Worm (Caenorhabditis elegans) whole organism, young adult: ENCODE measurements around the gene R102.3.

Experiments
- B0336.3 ChIP-seq: fragments of 200-800 bp; sonication (Bioruptor generic); IDR thresholded peaks from 2 replicates; pipeline ENCODE4 v1.3.6; 2022; ENCODE audit warnings: missing genetic modification characterization, missing compliant biosample characterization
- D2030.7 ChIP-seq: fragments of 200-800 bp; sonication (Bioruptor generic); IDR thresholded peaks from 2 replicates; pipeline ENCODE4 v1.3.6; 2022; ENCODE audit warnings: missing genetic modification reagents, missing genetic modification characterization, missing compliant biosample characterization
- F23B12.7 ChIP-seq: sonication (generic microtip); optimal IDR thresholded peaks from 2 replicates; lab custom pipeline; 2017; ENCODE audit warnings: missing genetic modification characterization, mild to moderate bottlenecking, missing compliant biosample characterization, antibody characterized with exemption, moderate library complexity; ENCODE audit not compliant: insufficient read depth
- F33H1.4 ChIP-seq: fragments of 200-800 bp; sonication (Bioruptor generic); IDR thresholded peaks from 2 replicates; pipeline ENCODE4 v1.3.6; 2022; ENCODE audit warnings: missing genetic modification reagents, missing genetic modification characterization, missing compliant biosample characterization
- F57A8.1 ChIP-seq: fragments of 200-800 bp; sonication (Bioruptor generic); optimal IDR thresholded peaks from 2 replicates; lab custom pipeline; 2018; ENCODE audit warnings: mild to moderate bottlenecking, missing genetic modification characterization, moderate library complexity, missing compliant biosample characterization
- T26A5.8 ChIP-seq: sonication (generic microtip); optimal IDR thresholded peaks from 2 replicates; lab custom pipeline; 2016; ENCODE audit warnings: missing genetic modification characterization, missing compliant biosample characterization
- Y53F4B.3 ChIP-seq: fragments of 200-800 bp; sonication (Bioruptor generic); IDR thresholded peaks from 2 replicates; pipeline ENCODE4 v1.3.6; 2022; ENCODE audit warnings: missing genetic modification reagents, missing genetic modification characterization, missing compliant biosample characterization
- Y53G8AR.9 ChIP-seq: fragments of 200-800 bp; sonication (Bioruptor generic); conservative IDR thresholded peaks from 2 replicates; pipeline ENCODE4 v1.3.6; 2022; ENCODE audit warnings: missing genetic modification reagents, missing genetic modification characterization, missing compliant biosample characterization
- Y56A3A.18 ChIP-seq: fragments of 200-800 bp; sonication (Bioruptor generic); IDR thresholded peaks from 2 replicates; pipeline ENCODE4 v1.3.6; 2022; ENCODE audit warnings: missing genetic modification reagents, missing genetic modification characterization, missing compliant biosample characterization
- Y79H2A.3 ChIP-seq: fragments of 200-800 bp; sonication (Bioruptor generic); conservative IDR thresholded peaks from 2 replicates; pipeline ENCODE4 v1.3.6; 2022; ENCODE audit warnings: missing genetic modification reagents, missing genetic modification characterization, missing compliant biosample characterization
- Y95B8A.8 ChIP-seq: fragments of 200-800 bp; sonication (Bioruptor generic); IDR thresholded peaks from 2 replicates; pipeline ENCODE4 v1.3.6; 2022; ENCODE audit warnings: missing genetic modification reagents, missing genetic modification characterization, missing compliant biosample characterization
- ZK185.1 ChIP-seq: sonication (generic microtip); optimal IDR thresholded peaks from 2 replicates; lab custom pipeline; 2016; ENCODE audit warnings: mild to moderate bottlenecking, missing genetic modification characterization, missing compliant biosample characterization; ENCODE audit not compliant: poor library complexity, severe bottlenecking
- ama-1 ChIP-seq, 3 experiments: fragments of 150-350 bp in 1 of 3; sonication (generic microtip) in 2 of 3; optimal IDR thresholded peaks; 2 replicates each; lab custom pipeline; 2014 to 2018; ENCODE audit warnings: missing biosample characterization in 2 of 3, missing genetic modification characterization in 2 of 3, missing genetic modification reagents in 2 of 3
- aptf-2 ChIP-seq: fragments of 200-800 bp; sonication (Bioruptor generic); conservative IDR thresholded peaks from 2 replicates; pipeline ENCODE4 v1.3.6; 2022; ENCODE audit warnings: missing genetic modification reagents, missing genetic modification characterization, missing compliant biosample characterization
- aptf-3 ChIP-seq: fragments of 200-800 bp; sonication (Bioruptor generic); IDR thresholded peaks from 2 replicates; pipeline ENCODE4 v1.3.6; 2022; ENCODE audit warnings: missing genetic modification characterization, missing compliant biosample characterization
- atf-7 ChIP-seq: sonication (generic microtip); optimal IDR thresholded peaks from 2 replicates; lab custom pipeline; 2017; ENCODE audit warnings: mild to moderate bottlenecking, missing genetic modification characterization, missing compliant biosample characterization
- attf-3 ChIP-seq: fragments of 200-800 bp; sonication (Bioruptor generic); conservative IDR thresholded peaks from 2 replicates; pipeline ENCODE4 v1.3.6; 2022; ENCODE audit warnings: missing genetic modification reagents, missing genetic modification characterization, missing compliant biosample characterization
- attf-5 ChIP-seq: fragments of 200-800 bp; sonication (Bioruptor generic); optimal IDR thresholded peaks from 2 replicates; lab custom pipeline; 2018; ENCODE audit warnings: mild to moderate bottlenecking, missing genetic modification characterization, missing compliant biosample characterization
- attf-6 ChIP-seq: fragments of 200-800 bp; sonication (Bioruptor generic); IDR thresholded peaks from 2 replicates; pipeline ENCODE4 v1.3.6; 2022; ENCODE audit warnings: missing genetic modification reagents, missing genetic modification characterization, missing compliant biosample characterization
- ceh-40 ChIP-seq: fragments of 200-800 bp; sonication (Bioruptor generic); IDR thresholded peaks from 2 replicates; pipeline ENCODE4 v1.3.6; 2022; ENCODE audit warnings: missing genetic modification characterization, missing compliant biosample characterization
- ceh-91 ChIP-seq: fragments of 200-800 bp; sonication (Bioruptor generic); IDR thresholded peaks from 2 replicates; pipeline ENCODE4 v1.3.6; 2022; ENCODE audit warnings: missing genetic modification reagents, missing genetic modification characterization, missing compliant biosample characterization
- die-1 ChIP-seq: sonication (generic microtip); optimal IDR thresholded peaks from 2 replicates; lab custom pipeline; 2016; ENCODE audit warnings: missing genotype, mild to moderate bottlenecking, missing genetic modification characterization, missing compliant biosample characterization
- egl-44 ChIP-seq: fragments of 200-800 bp; sonication (Bioruptor generic); IDR thresholded peaks from 2 replicates; pipeline ENCODE4 v1.3.6; 2022; ENCODE audit warnings: missing genetic modification reagents, missing genetic modification characterization, missing compliant biosample characterization
- ekl-4 ChIP-seq: fragments of 200-800 bp; sonication (Bioruptor generic); IDR thresholded peaks from 2 replicates; pipeline ENCODE4 v1.3.6; 2022; ENCODE audit warnings: missing genetic modification reagents, missing genetic modification characterization, missing compliant biosample characterization
- fkh-3 ChIP-seq: sonication (generic microtip); optimal IDR thresholded peaks from 2 replicates; lab custom pipeline; 2016; ENCODE audit warnings: mild to moderate bottlenecking, missing genetic modification characterization, missing compliant biosample characterization
- him-1 ChIP-seq: sonication (generic microtip); optimal IDR thresholded peaks from 2 replicates; lab custom pipeline; 2016; ENCODE audit warnings: missing genotype, missing genetic modification reagents, missing genetic modification characterization, missing compliant biosample characterization
- lin-26 ChIP-seq: fragments of 200-800 bp; sonication (Bioruptor generic); IDR thresholded peaks from 2 replicates; pipeline ENCODE4 v1.3.6; 2022; ENCODE audit warnings: missing genetic modification reagents, missing genetic modification characterization, missing compliant biosample characterization
- lin-35 ChIP-seq, 3 experiments: fragments of 150-350 bp in 2 of 3; sonication (generic microtip) in 1 of 3; optimal IDR thresholded peaks; 2 replicates each; lab custom pipeline; 2014 to 2018; ENCODE audit warnings: missing biosample characterization in 3 of 3, missing genetic modification characterization in 3 of 3, missing genetic modification reagents in 3 of 3
- lin-54 ChIP-seq: fragments of 200-800 bp; sonication (Bioruptor generic); optimal IDR thresholded peaks from 2 replicates; lab custom pipeline; 2018; ENCODE audit warnings: mild to moderate bottlenecking, missing genetic modification characterization, missing compliant biosample characterization
- lir-1 ChIP-seq: fragments of 200-800 bp; sonication (Bioruptor generic); conservative IDR thresholded peaks from 2 replicates; pipeline ENCODE4 v1.3.6; 2022; ENCODE audit warnings: missing genetic modification reagents, missing genetic modification characterization, missing compliant biosample characterization
- lsl-1 ChIP-seq: fragments of 200-800 bp; sonication (Bioruptor generic); optimal IDR thresholded peaks from 2 replicates; lab custom pipeline; 2018; ENCODE audit warnings: mild to moderate bottlenecking, missing genetic modification characterization, moderate library complexity, missing compliant biosample characterization
- madf-3 ChIP-seq: fragments of 200-800 bp; sonication (Bioruptor generic); IDR thresholded peaks from 2 replicates; pipeline ENCODE4 v1.3.6; 2022; ENCODE audit warnings: missing genetic modification reagents, missing genetic modification characterization, missing compliant biosample characterization
- madf-6 ChIP-seq: fragments of 200-800 bp; sonication (Bioruptor generic); IDR thresholded peaks from 2 replicates; pipeline ENCODE4 v1.3.6; 2022; ENCODE audit warnings: missing genetic modification reagents, missing genetic modification characterization, missing compliant biosample characterization
- madf-8 ChIP-seq: fragments of 200-800 bp; sonication (Bioruptor generic); conservative IDR thresholded peaks from 2 replicates; pipeline ENCODE4 v1.3.6; 2022; ENCODE audit warnings: missing genetic modification reagents, missing genetic modification characterization, missing compliant biosample characterization
- mel-28 ChIP-seq: sonication (generic microtip); optimal IDR thresholded peaks from 2 replicates; lab custom pipeline; 2016; ENCODE audit warnings: borderline replicate concordance, mild to moderate bottlenecking, missing genetic modification characterization, missing compliant biosample characterization
- nfya-1 ChIP-seq: sonication (generic microtip); optimal IDR thresholded peaks from 2 replicates; lab custom pipeline; 2017; ENCODE audit warnings: antibody characterized with exemption, missing compliant biosample characterization, missing genetic modification characterization, borderline replicate concordance; ENCODE audit not compliant: insufficient read depth
- nhr-179 ChIP-seq: sonication (generic microtip); optimal IDR thresholded peaks from 2 replicates; lab custom pipeline; 2016; ENCODE audit warnings: mild to moderate bottlenecking, missing genetic modification characterization, missing compliant biosample characterization
- nhr-80 ChIP-seq: sonication (generic microtip); optimal IDR thresholded peaks from 2 replicates; lab custom pipeline; 2016; ENCODE audit warnings: missing genetic modification characterization, missing compliant biosample characterization
- pbrm-1 ChIP-seq: fragments of 200-800 bp; sonication (Bioruptor generic); IDR thresholded peaks from 2 replicates; pipeline ENCODE4 v1.3.6; 2022; ENCODE audit warnings: missing genetic modification reagents, missing genetic modification characterization, missing compliant biosample characterization
- rcor-1 ChIP-seq: fragments of 200-800 bp; sonication (Bioruptor generic); IDR thresholded peaks from 2 replicates; pipeline ENCODE4 v1.3.6; 2022; ENCODE audit warnings: missing genetic modification reagents, missing genetic modification characterization, missing compliant biosample characterization
- rec-8 ChIP-seq, 2 experiments: sonication (generic microtip); optimal IDR thresholded peaks; 2 replicates each; lab custom pipeline; 2016; ENCODE audit warnings: mild to moderate bottlenecking in 2 of 2, missing genetic modification characterization in 2 of 2, missing genetic modification reagents in 2 of 2, missing genotype in 2 of 2, missing biosample characterization in 1 of 2, missing compliant biosample characterization in 1 of 2, moderate library complexity in 1 of 2
- sdz-38 ChIP-seq: sonication (generic microtip); optimal IDR thresholded peaks from 2 replicates; lab custom pipeline; 2016; ENCODE audit warnings: missing genotype, missing genetic modification characterization, missing compliant biosample characterization
- snpc-3.4 ChIP-seq: sonication (generic microtip); optimal IDR thresholded peaks from 2 replicates; lab custom pipeline; 2017; ENCODE audit warnings: missing genetic modification characterization, mild to moderate bottlenecking, missing compliant biosample characterization, antibody characterized with exemption, moderate library complexity, missing genotype, missing genetic modification reagents
- tbp1 ChIP-seq: fragments of 200-800 bp; sonication (Bioruptor generic); optimal IDR thresholded peaks from 2 replicates; lab custom pipeline; 2018; ENCODE audit warnings: mild to moderate bottlenecking, missing genetic modification characterization, missing compliant biosample characterization
- unc-130 ChIP-seq: sonication (generic microtip); optimal IDR thresholded peaks from 2 replicates; lab custom pipeline; 2016; ENCODE audit warnings: missing genetic modification reagents, missing genetic modification characterization, missing compliant biosample characterization
- ztf-6 ChIP-seq: fragments of 200-800 bp; sonication (Bioruptor generic); IDR thresholded peaks from 2 replicates; pipeline ENCODE4 v1.3.6; 2022; ENCODE audit warnings: missing genetic modification reagents, missing genetic modification characterization, missing compliant biosample characterization

The R102.3 gene

ce11 chrIV:10734527-10735436, 45.5 kb downstream of the R102.3 start, which contains the start of the genes orc-5 and cyb-1 (continued):
- TF ChIP-seq lin-35 (GFP tag; optimal IDR thresholded peaks at IDR 0.05; lab: Kevin White, UChicago) (peak in 2 of 3 experiments; percentile 22 to 88), Y79H2A.3 (GFP tag; lab: Robert Waterston, UW) (no peak), rcor-1 (no peak; the same call in 1 of the 2 replicates), madf-6 (GFP tag; lab: Robert Waterston, UW) (peak; percentile 88), atf-7 (tag; lab: Kevin White, UChicago) (no peak), D2030.7 (GFP tag; lab: Robert Waterston, UW) (peak; percentile 46; the same call in 1 of the 2 replicates), ekl-4 (GFP tag; lab: Robert Waterston, UW) (no peak), ceh-91 (peak; percentile 65), attf-5 (GFP tag; lab: Kevin White, UChicago) (peak; percentile 67), ztf-6 (GFP tag; lab: Robert Waterston, UW) (no peak), nfya-1 (tag; lab: Kevin White, UChicago) (no peak), attf-6 (GFP tag; lab: Robert Waterston, UW) (no peak), nhr-80 (no peak), F57A8.1 (GFP tag; lab: Kevin White, UChicago) (no peak), Y53G8AR.9 (0 out of 2 replicates have a peak, but pooled peaks have one; percentile 28), ZK185.1 (tag; lab: Kevin White, UChicago) (no peak), die-1 (tag; lab: Kevin White, UChicago) (no peak), tbp1 (no peak), fkh-3 (tag; lab: Kevin White, UChicago) (no peak), mel-28 (tag; lab: Kevin White, UChicago) (no peak), F33H1.4 (GFP tag; lab: Robert Waterston, UW) (peak; percentile 59), rec-8 (tag; optimal IDR thresholded peaks at IDR 0.05; lab: Kevin White, UChicago) (no peak), aptf-2 (GFP tag; lab: Robert Waterston, UW) (no peak), egl-44 (GFP tag; lab: Robert Waterston, UW) (no peak), sdz-38 (tag; lab: Kevin White, UChicago) (no peak), unc-130 (GFP tag; lab: Kevin White, UChicago) (no peak), lir-1 (GFP tag; lab: Robert Waterston, UW) (no peak), him-1 (tag; lab: Kevin White, UChicago) (no peak), attf-3 (GFP tag; lab: Robert Waterston, UW) (peak; percentile 99), lsl-1 (GFP tag; lab: Kevin White, UChicago) (peak; percentile 37), ceh-40 (GFP tag; lab: Robert Waterston, UW) (no peak), lin-54 (GFP tag; lab: Kevin White, UChicago) (peak; percentile 89), nhr-179 (tag; lab: Kevin White, UChicago) (no peak), aptf-3 (GFP tag; lab: Robert Waterston, UW) (no peak), pbrm-1 (GFP tag; lab: Robert Waterston, UW) (no peak), snpc-3.4 (no peak), madf-3 (no peak), B0336.3 (no peak), F23B12.7 (peak; percentile 56), lin-26 (GFP tag; lab: Robert Waterston, UW) (no peak), T26A5.8 (tag; lab: Kevin White, UChicago) (no peak), Y95B8A.8 (GFP tag; lab: Robert Waterston, UW) (no peak), Y53F4B.3 (GFP tag; lab: Robert Waterston, UW) (no peak), Y56A3A.18 (GFP tag; lab: Robert Waterston, UW) (no peak), madf-8 (peak; percentile 72), ama-1 (optimal IDR thresholded peaks at IDR 0.05; lab: Kevin White, UChicago) (no peak), ama-1 (GFP tag; optimal IDR thresholded peaks at IDR 0.05; lab: Kevin White, UChicago) (no peak)
